Worm (Caenorhabditis elegans) whole organism, L1 larva: ENCODE measurements around the gene F22F7.4.
"Not testable (repeated sequence)": the region's sequence is repeated elsewhere in the genome, so short reads cannot be mapped to it uniquely, and the experiment has no call there.

Source experiments
- C34B4.2 ChIP-seq: sonication (generic microtip); optimal IDR thresholded peaks from 2 replicates; lab custom pipeline; 2017; ENCODE audit warnings: mild to moderate bottlenecking, missing genetic modification characterization, missing compliant biosample characterization
- alr-1 ChIP-seq: fragments of 200-800 bp; sonication (Bioruptor generic); optimal IDR thresholded peaks from 2 replicates; lab custom pipeline; 2018; ENCODE audit warnings: borderline replicate concordance, mild to moderate bottlenecking, missing genetic modification characterization, missing compliant biosample characterization
- aly-2 ChIP-seq: fragments of 150-350 bp; optimal IDR thresholded peaks from 2 replicates; lab custom pipeline; 2014; ENCODE audit warnings: missing biosample characterization, missing genetic modification characterization
- blmp-1 ChIP-seq: fragments of 150-350 bp; optimal IDR thresholded peaks from 2 replicates; lab custom pipeline; 2014; ENCODE audit warnings: missing biosample characterization, missing genetic modification characterization
- ces-1 ChIP-seq: fragments of 150-350 bp; optimal IDR thresholded peaks from 2 replicates; lab custom pipeline; 2014; ENCODE audit warnings: missing biosample characterization, missing genetic modification reagents, missing genetic modification characterization
- dpl-1 ChIP-seq, 3 experiments: fragments of 150-350 bp in 2 of 3; sonication (generic microtip) in 1 of 3; optimal IDR thresholded peaks; 2 replicates each; lab custom pipeline; 2014 to 2017; ENCODE audit warnings: missing biosample characterization in 3 of 3, missing genetic modification characterization in 3 of 3, missing genetic modification reagents in 3 of 3
- efl-1 ChIP-seq, 4 experiments: fragments of 150-350 bp; optimal IDR thresholded peaks in 3 of 4; peaks in 1 of 4; 1 replicate in 1 of 4; 2 replicates in 3 of 4; lab custom pipeline; 2014; ENCODE audit warnings: missing biosample characterization in 2 of 4, missing genetic modification characterization in 2 of 4, missing genetic modification reagents in 2 of 4
- egl-27 ChIP-seq, 2 experiments: fragments of 150-350 bp in 1 of 2; sonication (generic microtip); optimal IDR thresholded peaks; 3 replicates each; lab custom pipeline; 2017 to 2018; ENCODE audit warnings: missing biosample characterization in 2 of 2, missing genetic modification characterization in 2 of 2, missing genetic modification reagents in 2 of 2
- fkh-8 ChIP-seq: sonication (generic microtip); optimal IDR thresholded peaks from 2 replicates; lab custom pipeline; 2016; ENCODE audit warnings: mild to moderate bottlenecking, missing genetic modification characterization, missing compliant biosample characterization
- fos-1 ChIP-seq: fragments of 150-350 bp; optimal IDR thresholded peaks from 2 replicates; lab custom pipeline; 2014; ENCODE audit warnings: missing biosample characterization, missing genetic modification characterization
- grh-1 ChIP-seq: fragments of 200-800 bp; sonication (Bioruptor generic); IDR thresholded peaks from 2 replicates; pipeline ENCODE4 v1.3.6; 2022; ENCODE audit warnings: missing genetic modification reagents, missing genetic modification characterization, missing compliant biosample characterization
- hlh-17 ChIP-seq: fragments of 200-800 bp; sonication (Bioruptor generic); optimal IDR thresholded peaks from 2 replicates; lab custom pipeline; 2018; ENCODE audit warnings: missing genetic modification characterization, mild to moderate bottlenecking, missing compliant biosample characterization, moderate library complexity, borderline replicate concordance
- hlh-4 ChIP-seq: sonication (generic microtip); optimal IDR thresholded peaks from 2 replicates; lab custom pipeline; 2016; ENCODE audit warnings: mild to moderate bottlenecking, missing genetic modification characterization, missing compliant biosample characterization
- irx-1 ChIP-seq: sonication (generic microtip); optimal IDR thresholded peaks from 2 replicates; lab custom pipeline; 2016; ENCODE audit warnings: missing genetic modification characterization, missing compliant biosample characterization
- lin-14 ChIP-seq: fragments of 200-800 bp; sonication (Bioruptor generic); optimal IDR thresholded peaks from 2 replicates; lab custom pipeline; 2018; ENCODE audit warnings: mild to moderate bottlenecking, missing genetic modification characterization, moderate library complexity, missing compliant biosample characterization
- lsy-2 ChIP-seq, 2 experiments: fragments of 150-350 bp; optimal IDR thresholded peaks; 2 replicates each; lab custom pipeline; 2014; ENCODE audit warnings: missing biosample characterization in 2 of 2, missing genetic modification characterization in 2 of 2
- mdl-1 ChIP-seq, 2 experiments: fragments of 150-350 bp; optimal IDR thresholded peaks; 2 replicates each; lab custom pipeline; 2014 to 2017; ENCODE audit warnings: missing biosample characterization in 2 of 2, missing genetic modification characterization in 2 of 2, inconsistent platforms in 1 of 2
- nhr-19 ChIP-seq: fragments of 200-800 bp; sonication (Bioruptor generic); conservative IDR thresholded peaks from 2 replicates; pipeline ENCODE4 v1.3.6; 2022; ENCODE audit warnings: missing genetic modification characterization, missing compliant biosample characterization
- nhr-28 ChIP-seq: fragments of 150-350 bp; optimal IDR thresholded peaks from 2 replicates; lab custom pipeline; 2014; ENCODE audit warnings: missing biosample characterization, missing genetic modification characterization
- nhr-77 ChIP-seq: fragments of 150-350 bp; optimal IDR thresholded peaks from 2 replicates; lab custom pipeline; 2014; ENCODE audit warnings: missing biosample characterization, missing genetic modification characterization
- nhr-84 ChIP-seq: sonication (generic microtip); optimal IDR thresholded peaks from 2 replicates; lab custom pipeline; 2017; ENCODE audit warnings: missing biosample characterization, missing genetic modification characterization
- nhr-85 ChIP-seq: sonication (generic microtip); peaks from one replicate; lab custom pipeline; 2016; ENCODE audit warnings: missing genetic modification characterization, inconsistent platforms, missing compliant biosample characterization
- pag-3 ChIP-seq: sonication (generic microtip); optimal IDR thresholded peaks from 2 replicates; lab custom pipeline; 2017; ENCODE audit warnings: missing genetic modification characterization, mild to moderate bottlenecking, missing compliant biosample characterization, antibody characterized with exemption, borderline replicate concordance; ENCODE audit not compliant: insufficient read depth
- snpc-4 ChIP-seq: fragments of 150-350 bp; optimal IDR thresholded peaks from 2 replicates; lab custom pipeline; 2014; ENCODE audit warnings: missing biosample characterization, missing genetic modification characterization
- tbx-2 ChIP-seq: sonication (generic microtip); optimal IDR thresholded peaks from 2 replicates; lab custom pipeline; 2016; ENCODE audit warnings: missing genetic modification characterization, missing compliant biosample characterization
- unc-30 ChIP-seq: sonication (generic microtip); optimal IDR thresholded peaks from 2 replicates; lab custom pipeline; 2017; ENCODE audit warnings: missing biosample characterization, missing genetic modification characterization
- zag-1 ChIP-seq: fragments of 150-350 bp; optimal IDR thresholded peaks from 2 replicates; lab custom pipeline; 2014; ENCODE audit warnings: missing biosample characterization, missing genetic modification characterization
- zip-4 ChIP-seq: fragments of 200-800 bp; sonication (Bioruptor generic); optimal IDR thresholded peaks from 2 replicates; lab custom pipeline; 2018; ENCODE audit warnings: mild to moderate bottlenecking, missing genetic modification characterization, moderate library complexity, missing compliant biosample characterization
- ztf-11 ChIP-seq, 2 experiments: sonication (generic microtip); optimal IDR thresholded peaks; 2 replicates each; lab custom pipeline; 2016 to 2017; ENCODE audit warnings: missing genetic modification characterization in 2 of 2, missing biosample characterization in 1 of 2, missing compliant biosample characterization in 1 of 2

Gene F22F7.4

ce11 chrV:2097653-2098052, 8.2 kb downstream of the F22F7.4 start, which contains the start of gene clec-208:
clec-208 (plus strand) TSS chrV:2097953.
- TF ChIP-seq C34B4.2 (tag; lab: Kevin White, UChicago) (no peak), blmp-1 (tag; lab: Kevin White, UChicago) (no peak), nhr-85 (tag; lab: Kevin White, UChicago) (no peak), zip-4 (GFP tag; lab: Kevin White, UChicago) (no peak), alr-1 (tag; lab: Kevin White, UChicago) (no peak), lsy-2 (tag; optimal IDR thresholded peaks at IDR 0.05; lab: Kevin White, UChicago) (no peak), nhr-84 (tag; lab: Kevin White, UChicago) (no peak), nhr-28 (tag; lab: Kevin White, UChicago) (no peak), tbx-2 (tag; lab: Kevin White, UChicago) (no peak), lin-14 (GFP tag; lab: Kevin White, UChicago) (no peak), hlh-17 (GFP tag; lab: Kevin White, UChicago) (no peak)

ce11 chrV:2095772-2096171, 10.1 kb downstream of the F22F7.4 start, which contains the start of gene clec-207:
clec-207 (plus strand) TSS chrV:2096072.
- TF ChIP-seq fos-1 (tag; lab: Kevin White, UChicago) (no peak), unc-30 (tag; lab: Kevin White, UChicago) (no peak), fkh-8 (tag; lab: Kevin White, UChicago) (no peak)
- TF ChIP-seq, all 84 proteins: peak for 0

ce11 chrV:2095204-2095603, 10.7 kb downstream of the F22F7.4 start, which contains the start of gene F36F12.2:
F36F12.2 (minus strand) TSS chrV:2095304.
- no peak for TF ChIP-seq efl-1 (optimal IDR thresholded peaks at IDR 0.05; lab: Kevin White, UChicago)
- TF ChIP-seq efl-1 (GFP tag; optimal IDR thresholded peaks at IDR 0.05 in 1 of 2; lab: Kevin White, UChicago) = no peak
- TF ChIP-seq egl-27 (tag; optimal IDR thresholded peaks at IDR 0.05; lab: Kevin White, UChicago) = no peak
- TF ChIP-seq mdl-1 (tag; optimal IDR thresholded peaks at IDR 0.05; lab: Kevin White, UChicago) = no peak
- no peak for TF ChIP-seq ces-1 (GFP tag; lab: Kevin White, UChicago)
- no peak for TF ChIP-seq aly-2 (tag; lab: Kevin White, UChicago)
- no peak for TF ChIP-seq irx-1 (tag; lab: Kevin White, UChicago)
- TF ChIP-seq pag-3 (tag; lab: Kevin White, UChicago) = no peak
- TF ChIP-seq nhr-28 (tag; lab: Kevin White, UChicago) = no peak
- no peak for TF ChIP-seq ztf-11 (tag; optimal IDR thresholded peaks at IDR 0.05; lab: Kevin White, UChicago)
- TF ChIP-seq nhr-19 (GFP tag; lab: Robert Waterston, UW) = no peak
- no peak for TF ChIP-seq nhr-77 (tag; lab: Kevin White, UChicago)
- no peak for TF ChIP-seq grh-1 (GFP tag; lab: Robert Waterston, UW)
- TF ChIP-seq dpl-1 (GFP tag; optimal IDR thresholded peaks at IDR 0.05; lab: Kevin White, UChicago) = no peak

- TF ChIP-seq mdl-1 (tag; optimal IDR thresholded peaks at IDR 0.05; lab: Kevin White, UChicago); snpc-4; zag-1: not testable (repeated sequence)
- TF ChIP-seq, all 84 proteins: peak for 0; not testable (repeated sequence) for 84
These were observed 15.6 kb downstream of the F22F7.4 start, which contains the start of gene ztf-28 for ce11 chrV:2090321-2090720. ztf-28 (plus strand) TSS chrV:2090669.

- not testable (repeated sequence) for TF ChIP-seq aly-2, hlh-4, pag-3 (tag; lab: Kevin White, UChicago)
These were observed 20.1 kb downstream of the F22F7.4 start, which contains the start of gene F36F12.3 for ce11 chrV:2085745-2086267. F36F12.3 (plus strand) TSS chrV:2085795.
